Worm (Caenorhabditis elegans) whole organism, early embryonic: ENCODE measurements around the gene F38B6.4.

ENCODE experiments used
- B0310.2 ChIP-seq: sonication (generic microtip); optimal IDR thresholded peaks from 2 replicates; lab custom pipeline; 2016; ENCODE audit warnings: mild to moderate bottlenecking, missing genetic modification characterization, missing compliant biosample characterization
- F13C5.2 ChIP-seq: sonication (generic microtip); optimal IDR thresholded peaks from 2 replicates; lab custom pipeline; 2017; ENCODE audit warnings: mild to moderate bottlenecking, missing genetic modification characterization, inconsistent platforms, missing compliant biosample characterization
- aly-1 ChIP-seq: sonication (generic microtip); optimal IDR thresholded peaks from 2 replicates; lab custom pipeline; 2016; ENCODE audit warnings: missing genetic modification characterization, missing compliant biosample characterization
- ama-1 ChIP-seq: fragments of 150-350 bp; optimal IDR thresholded peaks from 2 replicates; lab custom pipeline; 2014
- ceh-13 ChIP-seq: fragments of 200-800 bp; sonication (Bioruptor generic); optimal IDR thresholded peaks from 2 replicates; lab custom pipeline; 2018; ENCODE audit warnings: mild to moderate bottlenecking, missing genetic modification characterization, missing compliant biosample characterization
- ceh-36 ChIP-seq: sonication (generic microtip); optimal IDR thresholded peaks from 2 replicates; lab custom pipeline; 2016; ENCODE audit warnings: missing genetic modification characterization, inconsistent platforms, missing compliant biosample characterization
- ets-7 ChIP-seq: sonication (generic microtip); optimal IDR thresholded peaks from 2 replicates; lab custom pipeline; 2016; ENCODE audit warnings: missing genotype, missing genetic modification characterization, missing compliant biosample characterization
- flt-1 ChIP-seq: fragments of 200-800 bp; sonication (Bioruptor generic); IDR thresholded peaks from 2 replicates; pipeline ENCODE4 v1.3.6; 2022; ENCODE audit warnings: missing genetic modification characterization, missing compliant biosample characterization
- hmbx-1 ChIP-seq: sonication (generic microtip); optimal IDR thresholded peaks from 2 replicates; lab custom pipeline; 2016; ENCODE audit warnings: mild to moderate bottlenecking, missing genetic modification characterization, missing compliant biosample characterization
- hmg-4 ChIP-seq: fragments of 200-800 bp; sonication (Bioruptor generic); optimal IDR thresholded peaks from 2 replicates; lab custom pipeline; 2018; ENCODE audit warnings: mild to moderate bottlenecking, missing genetic modification characterization, missing compliant biosample characterization
- hnd-1 ChIP-seq: sonication (generic microtip); optimal IDR thresholded peaks from 2 replicates; lab custom pipeline; 2016; ENCODE audit warnings: missing genetic modification characterization, missing compliant biosample characterization
- pes-1 ChIP-seq: fragments of 200-800 bp; sonication (Bioruptor generic); IDR thresholded peaks from 2 replicates; pipeline ENCODE4 v1.3.6; 2022; ENCODE audit warnings: missing genetic modification reagents, missing genetic modification characterization, missing compliant biosample characterization
- scrt-1 ChIP-seq: fragments of 200-800 bp; sonication (Bioruptor generic); IDR thresholded peaks from 2 replicates; pipeline ENCODE4 v1.3.6; 2022; ENCODE audit warnings: missing genetic modification characterization, missing compliant biosample characterization
- sea-1 ChIP-seq: fragments of 200-800 bp; sonication (Bioruptor generic); conservative IDR thresholded peaks from 2 replicates; pipeline ENCODE4 v1.3.6; 2022; ENCODE audit warnings: missing genetic modification characterization, missing compliant biosample characterization
- tbx-11 ChIP-seq: fragments of 200-800 bp; sonication (Bioruptor generic); IDR thresholded peaks from 2 replicates; pipeline ENCODE4 v1.3.6; 2022; ENCODE audit warnings: missing genetic modification characterization, missing compliant biosample characterization
- tbx-37 ChIP-seq: fragments of 200-800 bp; sonication (Bioruptor generic); conservative IDR thresholded peaks from 2 replicates; pipeline ENCODE4 v1.3.6; 2022; ENCODE audit warnings: missing genetic modification reagents, missing genetic modification characterization, missing compliant biosample characterization
- tra-4 ChIP-seq: sonication (generic microtip); optimal IDR thresholded peaks from 2 replicates; lab custom pipeline; 2017; ENCODE audit warnings: missing genetic modification characterization, missing compliant biosample characterization

The F38B6.4 gene

DNA sequence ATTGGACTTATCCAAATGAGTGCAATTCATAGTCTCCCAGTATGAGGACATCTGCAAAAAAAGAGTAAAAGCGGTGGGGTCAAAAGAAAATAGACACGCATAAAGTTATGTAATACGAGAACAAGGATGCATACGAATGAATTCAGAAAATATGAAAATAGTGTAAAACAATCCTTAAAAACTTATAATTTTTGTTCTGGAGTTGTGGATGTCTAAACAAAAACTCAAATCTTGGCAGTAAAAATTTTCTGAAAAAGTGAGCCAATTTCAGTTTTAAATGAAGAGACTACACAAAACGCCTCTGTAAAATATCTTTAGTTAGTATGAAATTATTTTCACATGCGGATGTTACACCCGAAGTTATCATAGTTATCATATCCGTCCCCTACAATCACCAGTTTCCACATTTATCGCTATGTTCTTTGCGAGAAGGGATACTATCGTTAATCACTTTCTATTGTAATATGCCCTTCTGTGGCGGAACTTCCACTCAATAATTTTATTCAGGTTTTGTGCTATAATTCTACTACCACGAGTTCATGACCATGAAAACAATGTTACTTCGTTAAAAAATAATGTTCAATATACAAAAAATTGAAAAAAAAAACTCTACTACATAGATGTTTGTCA is 34.0 kb upstream of the F38B6.4 start, which contains the start of gene nhr-120:
Gene nhr-120, minus strand, starts transcription at position 51 of the 630 bp plus-strand sequence.
- TF ChIP-seq flt-1 (GFP tag; lab: Robert Waterston, UW): no peak
- TF ChIP-seq pes-1: no peak
- TF ChIP-seq ceh-13: no peak

ce11 chrX:6641509-6641908 is 33.2 kb upstream of the F38B6.4 start:
- no peak for TF ChIP-seq hmbx-1
- TF ChIP-seq scrt-1: no peak
- no peak for TF ChIP-seq tra-4
- no peak for TF ChIP-seq ama-1 (lab: Kevin White, UChicago)
- no peak for TF ChIP-seq ceh-13
- no peak for TF ChIP-seq hmg-4 (GFP tag; lab: Kevin White, UChicago)
- TF ChIP-seq flt-1 (GFP tag; lab: Robert Waterston, UW): no peak
- no peak for TF ChIP-seq pes-1
- TF ChIP-seq F13C5.2 (tag; lab: Kevin White, UChicago): no peak
- TF ChIP-seq ceh-36 (tag; lab: Kevin White, UChicago): no peak
- no peak for TF ChIP-seq B0310.2 (tag; lab: Kevin White, UChicago)

- no peak for TF ChIP-seq B0310.2 (tag; lab: Kevin White, UChicago)
- no peak for TF ChIP-seq tra-4
- TF ChIP-seq scrt-1: no peak
- TF ChIP-seq aly-1 (tag; lab: Kevin White, UChicago): no peak
- no peak for TF ChIP-seq tbx-11 (GFP tag; lab: Robert Waterston, UW)
- TF ChIP-seq sea-1: no peak
- TF ChIP-seq ceh-36 (tag; lab: Kevin White, UChicago): no peak
- no peak for TF ChIP-seq ets-7 (tag; lab: Kevin White, UChicago)
Measured at ce11 chrX:6642798-6643197, 31.9 kb upstream of the F38B6.4 start.

DNA sequence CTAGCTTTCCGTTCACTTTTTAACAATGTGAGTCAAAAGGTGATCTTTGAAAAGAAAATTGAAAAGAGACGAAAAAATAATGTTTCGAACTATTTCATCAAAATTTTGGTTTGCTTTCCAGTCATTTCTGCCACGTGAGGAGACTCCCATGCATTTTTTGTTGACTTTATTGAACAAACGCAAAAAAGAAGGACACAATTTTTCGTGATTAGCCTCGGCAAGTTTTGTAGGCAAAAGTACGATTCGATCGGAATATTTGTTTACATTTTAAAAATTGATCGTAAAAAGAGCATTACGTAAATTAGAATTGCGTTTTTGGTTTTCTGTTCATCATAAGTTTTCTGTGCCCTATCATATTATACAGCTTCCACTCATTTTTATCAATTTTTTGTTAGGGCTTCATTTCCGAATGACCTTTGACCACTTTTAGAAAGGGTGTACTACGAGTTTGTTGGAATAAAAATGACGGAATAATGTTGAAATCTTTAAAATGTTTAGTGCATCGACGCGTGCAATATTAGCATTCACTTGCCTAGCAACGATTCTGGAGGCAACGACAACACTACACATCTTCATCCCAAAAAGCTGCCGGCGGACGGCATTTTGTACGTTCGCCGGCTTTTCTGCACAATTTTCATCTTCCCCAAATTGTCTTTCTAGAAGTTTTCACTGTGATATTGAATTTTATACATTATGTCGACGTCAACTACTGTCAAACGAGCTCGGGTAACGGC is 29.5 kb upstream of the F38B6.4 start, which contains the start of gene C56E10.3:
Gene C56E10.3, plus strand, starts transcription at position 684 of the 734 bp plus-strand sequence.
- no peak for TF ChIP-seq F13C5.2 (tag; lab: Kevin White, UChicago)
- TF ChIP-seq tra-4: no peak
- TF ChIP-seq pes-1: no peak
- no peak for TF ChIP-seq ets-7 (tag; lab: Kevin White, UChicago)
- TF ChIP-seq hnd-1 (tag; lab: Kevin White, UChicago): no peak
- no peak for TF ChIP-seq hmg-4 (GFP tag; lab: Kevin White, UChicago)
- TF ChIP-seq ceh-36 (tag; lab: Kevin White, UChicago): no peak

ce11 chrX:6646387-6647061 is 28.1 kb upstream of the F38B6.4 start:
- TF ChIP-seq ceh-13 (no peak), F13C5.2 (tag; lab: Kevin White, UChicago) (no peak), aly-1 (tag; lab: Kevin White, UChicago) (no peak), sea-1 (no peak), ceh-36 (tag; lab: Kevin White, UChicago) (no peak), B0310.2 (tag; lab: Kevin White, UChicago) (no peak), tra-4 (no peak), hnd-1 (tag; lab: Kevin White, UChicago) (no peak), ama-1 (lab: Kevin White, UChicago) (no peak), hmbx-1 (no peak), tbx-37 (GFP tag; lab: Robert Waterston, UW) (no peak), flt-1 (GFP tag; lab: Robert Waterston, UW) (no peak)

DNA sequence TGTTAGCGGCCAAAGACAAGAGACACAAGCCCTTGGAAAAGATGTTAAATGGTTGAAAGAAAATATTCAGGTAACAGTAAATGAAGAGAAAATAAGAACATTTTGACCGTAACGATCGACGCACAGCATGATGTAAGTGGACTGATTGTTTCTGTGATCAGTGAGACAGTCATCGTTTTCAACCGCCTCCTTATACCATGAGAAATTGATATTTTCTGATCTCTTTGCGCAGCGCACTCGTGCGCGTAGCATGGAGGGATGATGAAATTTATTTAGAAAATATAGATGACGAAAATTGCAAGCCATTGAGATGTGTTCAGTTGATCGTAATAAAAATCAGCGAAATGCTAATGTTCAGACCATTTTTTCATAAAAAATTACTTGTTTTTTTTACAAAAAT is 25.1 kb upstream of the F38B6.4 start:
- no peak for TF ChIP-seq ets-7 (tag; lab: Kevin White, UChicago)
- no peak for TF ChIP-seq hmg-4 (GFP tag; lab: Kevin White, UChicago)
- no peak for TF ChIP-seq ceh-13
- no peak for TF ChIP-seq aly-1 (tag; lab: Kevin White, UChicago)
- no peak for TF ChIP-seq hmbx-1
- no peak for TF ChIP-seq tra-4
- TF ChIP-seq tbx-11 (GFP tag; lab: Robert Waterston, UW): no peak
- TF ChIP-seq F13C5.2 (tag; lab: Kevin White, UChicago): no peak

ce11 chrX:6653173-6653572 is 21.5 kb upstream of the F38B6.4 start:
- no peak for TF ChIP-seq B0310.2 (tag; lab: Kevin White, UChicago)
- no peak for TF ChIP-seq sea-1
- no peak for TF ChIP-seq aly-1 (tag; lab: Kevin White, UChicago)
- TF ChIP-seq pes-1: no peak
- TF ChIP-seq ceh-36 (tag; lab: Kevin White, UChicago): no peak
- TF ChIP-seq ama-1 (lab: Kevin White, UChicago): no peak
- no peak for TF ChIP-seq hmg-4 (GFP tag; lab: Kevin White, UChicago)
- no peak for TF ChIP-seq tbx-11 (GFP tag; lab: Robert Waterston, UW)
- no peak for TF ChIP-seq F13C5.2 (tag; lab: Kevin White, UChicago)
- no peak for TF ChIP-seq flt-1 (GFP tag; lab: Robert Waterston, UW)
- no peak for TF ChIP-seq scrt-1
- TF ChIP-seq tbx-37 (GFP tag; lab: Robert Waterston, UW): no peak

- TF ChIP-seq flt-1 (GFP tag; lab: Robert Waterston, UW): no peak
- no peak for TF ChIP-seq ama-1 (lab: Kevin White, UChicago)
- TF ChIP-seq hmg-4 (GFP tag; lab: Kevin White, UChicago): no peak
- no peak for TF ChIP-seq aly-1 (tag; lab: Kevin White, UChicago)
- TF ChIP-seq hnd-1 (tag; lab: Kevin White, UChicago): no peak
- no peak for TF ChIP-seq F13C5.2 (tag; lab: Kevin White, UChicago)
- no peak for TF ChIP-seq B0310.2 (tag; lab: Kevin White, UChicago)
- no peak for TF ChIP-seq hmbx-1
- TF ChIP-seq sea-1: no peak
- TF ChIP-seq tra-4: no peak
- no peak for TF ChIP-seq ceh-36 (tag; lab: Kevin White, UChicago)
- no peak for TF ChIP-seq ets-7 (tag; lab: Kevin White, UChicago)
- no peak for TF ChIP-seq tbx-37 (GFP tag; lab: Robert Waterston, UW)
- no peak for TF ChIP-seq scrt-1
- no peak for TF ChIP-seq pes-1
- TF ChIP-seq tbx-11 (GFP tag; lab: Robert Waterston, UW): no peak
- no peak for TF ChIP-seq ceh-13
Measured at ce11 chrX:6654139-6654538, 20.5 kb upstream of the F38B6.4 start.
